Worm (Caenorhabditis elegans) whole organism, L4/young adult: ENCODE measurements around the gene lonp-2.

Experiments used
- W03F9.2 ChIP-seq: fragments of 150-350 bp; optimal IDR thresholded peaks from 2 replicates; lab custom pipeline; 2014; ENCODE audit warnings: missing biosample characterization, missing genetic modification characterization
- him-1 ChIP-seq: sonication (generic microtip); optimal IDR thresholded peaks from 2 replicates; lab custom pipeline; 2016; ENCODE audit warnings: missing genotype, missing genetic modification reagents, missing genetic modification characterization, missing compliant biosample characterization

- TF ChIP-seq him-1 (tag; lab: Kevin White, UChicago) (no peak), W03F9.2 (no peak)
These were observed 20.0 kb upstream of the lonp-2 start for ce11 chrIII:12087564-12087963.
